Worm (Caenorhabditis elegans) whole organism, late embryonic: ENCODE data around the gene str-52.
"Not testable (repeated sequence)": the region's sequence is repeated elsewhere in the genome, so short reads cannot be mapped to it uniquely, and the experiment has no call there.

Source experiments
- F13H6.1 ChIP-seq: sonication (generic microtip); optimal IDR thresholded peaks from 2 replicates; lab custom pipeline; 2016; ENCODE audit warnings: missing genetic modification characterization, missing compliant biosample characterization
- K02D7.2 ChIP-seq: sonication (generic microtip); optimal IDR thresholded peaks from 2 replicates; lab custom pipeline; 2017; ENCODE audit warnings: mild to moderate bottlenecking, missing genetic modification characterization, missing compliant biosample characterization
- ama-1 ChIP-seq: fragments of 150-350 bp; optimal IDR thresholded peaks from 2 replicates; lab custom pipeline; 2014
- ceh-24 ChIP-seq: sonication (generic microtip); optimal IDR thresholded peaks from 2 replicates; lab custom pipeline; 2016; ENCODE audit warnings: mild to moderate bottlenecking, missing genetic modification characterization, missing compliant biosample characterization
- ceh-45 ChIP-seq: fragments of 200-800 bp; sonication (Bioruptor generic); IDR thresholded peaks from 2 replicates; pipeline ENCODE4 v1.3.6; 2022; ENCODE audit warnings: missing genetic modification reagents, missing genetic modification characterization, missing compliant biosample characterization
- eyg-1 ChIP-seq: sonication (generic microtip); optimal IDR thresholded peaks from 2 replicates; lab custom pipeline; 2016; ENCODE audit warnings: missing genotype, missing genetic modification characterization, missing compliant biosample characterization
- fkh-10 ChIP-seq: fragments of 150-350 bp; optimal IDR thresholded peaks from 2 replicates; lab custom pipeline; 2014; ENCODE audit warnings: missing biosample characterization, missing genetic modification reagents, missing genetic modification characterization
- gmeb-2 ChIP-seq: sonication (generic microtip); optimal IDR thresholded peaks from 2 replicates; lab custom pipeline; 2016; ENCODE audit warnings: missing genetic modification characterization, inconsistent platforms, missing compliant biosample characterization
- hlh-6 ChIP-seq: sonication (generic microtip); optimal IDR thresholded peaks from 2 replicates; lab custom pipeline; 2016; ENCODE audit warnings: missing genotype, missing genetic modification characterization, missing compliant biosample characterization
- pag-3 ChIP-seq: sonication (generic microtip); optimal IDR thresholded peaks from 2 replicates; lab custom pipeline; 2016; ENCODE audit warnings: missing compliant biosample characterization, missing genetic modification characterization, borderline replicate concordance
- pha-4 ChIP-seq: fragments of 150-350 bp; optimal IDR thresholded peaks from 2 replicates; lab custom pipeline; 2018; ENCODE audit warnings: missing biosample characterization, missing genetic modification reagents, missing genetic modification characterization

ce11 chrV:2144408-2144807, 1.5 kb downstream of the str-52 start, which contains the start of gene F22F7.12:
- not testable (repeated sequence) for TF ChIP-seq K02D7.2 (tag; lab: Kevin White, UChicago); eyg-1 (tag; lab: Kevin White, UChicago); fkh-10; pha-4 (tag; lab: Kevin White, UChicago); F13H6.1 (tag; lab: Kevin White, UChicago); gmeb-2 (tag; lab: Kevin White, UChicago); ceh-24; ama-1 (lab: Kevin White, UChicago); hlh-6 (tag; lab: Kevin White, UChicago); pag-3 (tag; lab: Kevin White, UChicago); ceh-45 (GFP tag; lab: Robert Waterston, UW)
